Worm (Caenorhabditis elegans): Measurements from ENCODE around the gene T16H12.13.

ce11 chrIII:10093093-10093492 lies 7.9 kb downstream of the T16H12.13 start:
- no peak for TF ChIP-seq dao-5 (tag; optimal IDR thresholded peaks at IDR 0.05)
- TF ChIP-seq W03F9.2 (tag; optimal IDR thresholded peaks at IDR 0.05) = no peak
